Worm (Caenorhabditis elegans): ENCODE results near the gene lrx-1.

lrx-1 gene

ce11 chrV:12288577-12288976 lies 36.2 kb downstream of the lrx-1 start, which contains the start of gene rskd-1:
TSS of gene rskd-1 (minus strand) at chrV:12288615.
- TF ChIP-seq T20F7.1 (GFP tag; optimal IDR thresholded peaks at IDR 0.05) (peak; percentile 40), skn-1 (tag; optimal IDR thresholded peaks at IDR 0.05) (no peak), ctbp-1 (GFP tag; IDR thresholded peaks at IDR 0.05) (no peak), tag-97 (GFP tag; IDR thresholded peaks at IDR 0.05) (no peak), nhr-6 (tag; optimal IDR thresholded peaks at IDR 0.05) (peak; percentile 76), nhr-10 (tag; optimal IDR thresholded peaks at IDR 0.05) (no peak), dve-1 (tag; optimal IDR thresholded peaks at IDR 0.05; ENCODE audit: insufficient read depth) (peak; percentile 17), hlh-30 (tag; optimal IDR thresholded peaks at IDR 0.05; ENCODE audit: insufficient read depth) (peak; percentile 38), cey-2 (tag; optimal IDR thresholded peaks at IDR 0.05; ENCODE audit: borderline replicate concordance, insufficient read depth) (no peak), lin-38 (GFP tag; IDR thresholded peaks at IDR 0.05) (peak; percentile 9; the same call in 1 of the 2 replicates), daf-16 (GFP tag; optimal IDR thresholded peaks at IDR 0.05) (peak in 1 of 2 experiments; percentile 10), daf-16 (tag; optimal IDR thresholded peaks at IDR 0.05) (peak; percentile 73), mep-1 (tag; optimal IDR thresholded peaks at IDR 0.05) (peak; percentile 32), pha-4 (GFP tag; IDR thresholded peaks at IDR 0.05) (no peak), pha-4 (tag; optimal IDR thresholded peaks at IDR 0.05) (peak; percentile 78), dpl-1 (GFP tag; optimal IDR thresholded peaks at IDR 0.05) (peak; percentile 1), lsy-2 (tag; optimal IDR thresholded peaks at IDR 0.05) (peak in 1 of 2 experiments; percentile 40)

ce11 chrV:12291587-12291986 lies 39.2 kb downstream of the lrx-1 start, which contains the start of the genes srpa-68 and srh-16:
TSS of gene srpa-68 (minus strand) at chrV:12291658.
TSS of gene srh-16 (plus strand) at chrV:12291861.
- peak; percentile 22 to 94 for TF ChIP-seq lsy-2 (tag; optimal IDR thresholded peaks at IDR 0.05)
- TF ChIP-seq duxl-1 (tag; optimal IDR thresholded peaks at IDR 0.05; ENCODE audit: poor library complexity): peak; percentile 87
- no peak for TF ChIP-seq aly-2 (tag; optimal IDR thresholded peaks at IDR 0.05)
- 0 out of 2 replicates have a peak, but pooled peaks have one; percentile 21 for TF ChIP-seq tra-1 (GFP tag; IDR thresholded peaks at IDR 0.05)
- peak; percentile 17 for TF ChIP-seq spr-3 (GFP tag; optimal IDR thresholded peaks at IDR 0.05)
- TF ChIP-seq dmd-6 (GFP tag; IDR thresholded peaks at IDR 0.05): peak; percentile 79
- no peak for TF ChIP-seq Y5F2A.4 (GFP tag; optimal IDR thresholded peaks at IDR 0.05)
- peak; percentile 41; the same call in 1 of the 2 replicates for TF ChIP-seq lin-1 (GFP tag; IDR thresholded peaks at IDR 0.05)
- no peak for TF ChIP-seq nhr-111 (GFP tag; optimal IDR thresholded peaks at IDR 0.05)
- TF ChIP-seq pha-4 (GFP tag; IDR thresholded peaks at IDR 0.05): peak; percentile 80; the same call in 1 of the 2 replicates
- TF ChIP-seq pha-4 (tag; optimal IDR thresholded peaks at IDR 0.05): no peak
- TF ChIP-seq lin-29 (GFP tag; IDR thresholded peaks at IDR 0.05): peak; percentile 63
- TF ChIP-seq lin-15B (tag; optimal IDR thresholded peaks at IDR 0.05): peak; percentile 37
- peak; percentile 89 for TF ChIP-seq rbr-2 (tag; optimal IDR thresholded peaks at IDR 0.05)
- TF ChIP-seq snpc-4 (tag; optimal IDR thresholded peaks at IDR 0.05): no peak
- peak; percentile 89 for TF ChIP-seq T26A8.4 (GFP tag; IDR thresholded peaks at IDR 0.05)
- peak; percentile 71 for TF ChIP-seq F37D6.2 (tag; optimal IDR thresholded peaks at IDR 0.05)
- TF ChIP-seq nhr-237 (tag; optimal IDR thresholded peaks at IDR 0.05): no peak
- no peak for TF ChIP-seq tag-97 (GFP tag; IDR thresholded peaks at IDR 0.05)
- 0 out of 2 replicates have a peak, but pooled peaks have one; percentile 53 for TF ChIP-seq egl-43 (GFP tag; IDR thresholded peaks at IDR 0.05)
- TF ChIP-seq attf-4 (tag; optimal IDR thresholded peaks at IDR 0.05): no peak
- TF ChIP-seq fkh-10 (GFP tag; optimal IDR thresholded peaks at IDR 0.05): peak; percentile 46
- TF ChIP-seq F44E2.7 (GFP tag; IDR thresholded peaks at IDR 0.05): no peak
- no peak for TF ChIP-seq dmd-8 (GFP tag; IDR thresholded peaks at IDR 0.05)
- no peak for TF ChIP-seq ceh-62 (tag; optimal IDR thresholded peaks at IDR 0.05)
- peak; percentile 77 for TF ChIP-seq nhr-48 (tag; optimal IDR thresholded peaks at IDR 0.05)
- peak; percentile 90 for TF ChIP-seq mep-1 (tag; optimal IDR thresholded peaks at IDR 0.05)
- TF ChIP-seq pqm-1 (tag; optimal IDR thresholded peaks at IDR 0.05): peak; percentile 28
- no peak for TF ChIP-seq saeg-2 (GFP tag; IDR thresholded peaks at IDR 0.05)
- TF ChIP-seq F10B5.3 (tag; optimal IDR thresholded peaks at IDR 0.05): peak; percentile 79
- TF ChIP-seq zag-1 (tag; optimal IDR thresholded peaks at IDR 0.05): no peak
- TF ChIP-seq nhr-25 (tag; optimal IDR thresholded peaks at IDR 0.05; ENCODE audit: borderline replicate concordance, insufficient read depth): no peak
- peak; percentile 88 for TF ChIP-seq lin-38 (GFP tag; IDR thresholded peaks at IDR 0.05)
- TF ChIP-seq mes-2 (tag; optimal IDR thresholded peaks at IDR 0.05; ENCODE audit: poor library complexity, severe bottlenecking): peak; percentile 93
- TF ChIP-seq ceh-32 (tag; optimal IDR thresholded peaks at IDR 0.05; ENCODE audit: poor library complexity): peak; percentile 26
- peak; percentile 56 for TF ChIP-seq nhr-11 (tag; optimal IDR thresholded peaks at IDR 0.05)
- TF ChIP-seq T20F7.1 (GFP tag; optimal IDR thresholded peaks at IDR 0.05): peak; percentile 86
- peak; percentile 61; the same call in 1 of the 2 replicates for TF ChIP-seq snpc-1.2 (GFP tag; IDR thresholded peaks at IDR 0.05)
- peak; percentile 78 for TF ChIP-seq zip-2 (tag; optimal IDR thresholded peaks at IDR 0.05)
